Fruit fly (Drosophila melanogaster): ENCODE measurements around the gene Cpsf6.

Gene Cpsf6

DNA sequence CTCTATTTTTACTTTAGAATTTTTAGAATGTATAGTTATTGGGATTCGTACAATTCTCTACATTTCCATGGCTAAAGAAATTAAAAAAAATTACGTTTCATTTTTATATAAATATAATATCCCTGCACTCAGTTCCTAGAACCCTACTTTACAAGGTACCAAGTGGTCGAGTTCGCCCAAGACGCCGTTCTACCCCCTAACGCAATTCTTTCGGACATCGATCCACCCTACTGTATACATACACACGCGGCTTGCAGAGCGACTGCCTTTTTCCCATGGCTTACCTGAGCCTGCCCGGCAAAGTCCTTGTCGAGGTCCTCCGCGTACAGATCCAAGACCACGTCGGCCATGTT is 538 bp downstream of the Cpsf6 start (continued):
- no peak; the same call in 1 of the 2 replicates for TF ChIP-seq ttk (GFP tag; IDR thresholded peaks at IDR 0.05)
- no peak for TF ChIP-seq CG14860 (GFP tag; IDR thresholded peaks at IDR 0.05; ENCODE audit: partially characterized antibody)
- TF ChIP-seq Xrp1 (GFP tag; IDR thresholded peaks at IDR 0.05) = peak; percentile 30; the same call in 1 of the 2 replicates
- peak; percentile 9 for TF ChIP-seq Chrac-16 (GFP tag; optimal IDR thresholded peaks at IDR 0.05)
- no peak for TF ChIP-seq CG43689 (GFP tag; IDR thresholded peaks at IDR 0.05)
- peak; percentile 56; the same call in 1 of the 2 replicates for TF ChIP-seq CG14441 (GFP tag; IDR thresholded peaks at IDR 0.05)
- no peak for TF ChIP-seq CG8388 (GFP tag; optimal IDR thresholded peaks at IDR 0.05)
- TF ChIP-seq bbx (GFP tag; IDR thresholded peaks at IDR 0.05; ENCODE audit: partially characterized antibody) = no peak
- no peak for TF ChIP-seq CG12659 (GFP tag; optimal IDR thresholded peaks at IDR 0.05)
- 0 out of 2 replicates have a peak, but pooled peaks have one; percentile 4 for TF ChIP-seq al (GFP tag; IDR thresholded peaks at IDR 0.05)
- TF ChIP-seq CG13775 (GFP tag; optimal IDR thresholded peaks at IDR 0.05) = peak; percentile 11
- TF ChIP-seq B-H2 (GFP tag; optimal IDR thresholded peaks at IDR 0.05) = no peak
- TF ChIP-seq CG6689 (GFP tag; IDR thresholded peaks at IDR 0.05) = peak; percentile 42; the same call in 1 of the 2 replicates
- no peak for TF ChIP-seq Antp (GFP tag; optimal IDR thresholded peaks at IDR 0.05)
- TF ChIP-seq Med (GFP tag) = peak; percentile 85
- TF ChIP-seq CG18599 (GFP tag; optimal IDR thresholded peaks at IDR 0.05) = no peak
- peak; percentile 11 for TF ChIP-seq CrebB (tag; optimal IDR thresholded peaks at IDR 0.05)
- no peak for TF ChIP-seq Poxn (GFP tag; IDR thresholded peaks at IDR 0.05)
- TF ChIP-seq hbn (GFP tag; IDR thresholded peaks at IDR 0.05; ENCODE audit: partially characterized antibody) = no peak
- no peak for TF ChIP-seq CoRest (tag; optimal IDR thresholded peaks at IDR 0.05)
- no peak for TF ChIP-seq CG17186 (GFP tag; optimal IDR thresholded peaks at IDR 0.05)
- TF ChIP-seq Hey (tag; optimal IDR thresholded peaks at IDR 0.05) = peak; percentile 71
- TF ChIP-seq ken (GFP tag; IDR thresholded peaks at IDR 0.05) = no peak
- peak; percentile 57 for TF ChIP-seq slbo (GFP tag; IDR thresholded peaks at IDR 0.05)
- no peak for TF ChIP-seq CG11560 (tag; IDR thresholded peaks at IDR 0.05)
- no peak for TF ChIP-seq CG10274 (GFP tag; optimal IDR thresholded peaks at IDR 0.05)
- TF ChIP-seq CG1529 (GFP tag; optimal IDR thresholded peaks at IDR 0.05) = no peak
- no peak for TF ChIP-seq mld (GFP tag; IDR thresholded peaks at IDR 0.05; ENCODE audit: partially characterized antibody)
- no peak for TF ChIP-seq tll (GFP tag; optimal IDR thresholded peaks at IDR 0.05)
- no peak for TF ChIP-seq cg (GFP tag; optimal IDR thresholded peaks at IDR 0.05)
- no peak for TF ChIP-seq CG42726 (GFP tag; IDR thresholded peaks at IDR 0.05; ENCODE audit: partially characterized antibody)
- TF ChIP-seq CG1792 (GFP tag; optimal IDR thresholded peaks at IDR 0.05) = no peak
- no peak for TF ChIP-seq disco-r (GFP tag; optimal IDR thresholded peaks at IDR 0.05)
- no peak for TF ChIP-seq HmgD (GFP tag; optimal IDR thresholded peaks at IDR 0.05)
- no peak for TF ChIP-seq MESR4 (GFP tag; optimal IDR thresholded peaks at IDR 0.05)
- TF ChIP-seq CG8089 (GFP tag; optimal IDR thresholded peaks at IDR 0.05) = no peak
- no peak for TF ChIP-seq Mes4 (GFP tag; optimal IDR thresholded peaks at IDR 0.05)
- TF ChIP-seq NC2β (GFP tag; optimal IDR thresholded peaks at IDR 0.05) = no peak
- no peak for TF ChIP-seq psq (GFP tag; optimal IDR thresholded peaks at IDR 0.05)
- TF ChIP-seq Ada2b (GFP tag; IDR thresholded peaks at IDR 0.05) = peak; percentile 44; the same call in 1 of the 2 replicates
- 0 out of 2 replicates have a peak, but pooled peaks have one; percentile 24 for TF ChIP-seq H2.0 (GFP tag; IDR thresholded peaks at IDR 0.05)
- TF ChIP-seq CG8944 (GFP tag; optimal IDR thresholded peaks at IDR 0.05) = no peak
- no peak for TF ChIP-seq Sry-δ (GFP tag; optimal IDR thresholded peaks at IDR 0.05)
- no peak for TF ChIP-seq Dfd (GFP tag; optimal IDR thresholded peaks at IDR 0.05)
- TF ChIP-seq grau (tag; optimal IDR thresholded peaks at IDR 0.05) = peak; percentile 14
- TF ChIP-seq z (GFP tag; IDR thresholded peaks at IDR 0.05) = 0 out of 3 replicates have a peak, but pooled peaks have one; percentile 19
- TF ChIP-seq CG10321 (GFP tag; IDR thresholded peaks at IDR 0.05) = no peak
- TF ChIP-seq lov (optimal IDR thresholded peaks at IDR 0.05) = no peak
- no peak for TF ChIP-seq lov (GFP tag; IDR thresholded peaks at IDR 0.05)
- TF ChIP-seq stwl (tag; optimal IDR thresholded peaks at IDR 0.05) = no peak
- TF ChIP-seq ci (GFP tag; IDR thresholded peaks at IDR 0.05) = peak; percentile 34; the same call in 2 of the 3 replicates
- no peak for TF ChIP-seq Deaf1 (tag; optimal IDR thresholded peaks at IDR 0.05)

Measured in whole organism, embryonic.